Worm (Caenorhabditis elegans) whole organism, L4 larva: ENCODE measurements around the gene htp-2.

Experiments
- ama-1 ChIP-seq: fragments of 150-350 bp; optimal IDR thresholded peaks from 2 replicates; lab custom pipeline; 2014; ENCODE audit warnings: inconsistent platforms, mixed read lengths
- arid-1 ChIP-seq: fragments of 200-800 bp; sonication (Bioruptor generic); conservative IDR thresholded peaks from 2 replicates; pipeline ENCODE4 v1.3.6; 2022; ENCODE audit warnings: missing genetic modification reagents, missing genetic modification characterization, missing compliant biosample characterization
- daf-16 ChIP-seq, 3 experiments: sonication (generic microtip); optimal IDR thresholded peaks; 2 replicates each; lab custom pipeline; 2016 to 2017; ENCODE audit warnings: missing genetic modification characterization in 3 of 3, missing genetic modification reagents in 3 of 3, mild to moderate bottlenecking in 2 of 3, missing compliant biosample characterization in 2 of 3, missing biosample characterization in 1 of 3, moderate library complexity in 1 of 3
- dpl-1 ChIP-seq: fragments of 150-350 bp; optimal IDR thresholded peaks from 2 replicates; lab custom pipeline; 2014; ENCODE audit warnings: missing biosample characterization, missing genetic modification reagents, missing genetic modification characterization
- lin-39 ChIP-seq: fragments of 150-350 bp; optimal IDR thresholded peaks from 2 replicates; lab custom pipeline; 2014; ENCODE audit warnings: missing biosample characterization, missing genetic modification reagents, missing genetic modification characterization
- lsy-2 ChIP-seq, 2 experiments: fragments of 150-350 bp in 1 of 2; sonication (generic microtip) in 1 of 2; optimal IDR thresholded peaks; 2 replicates each; lab custom pipeline; 2014 to 2017; ENCODE audit warnings: missing biosample characterization in 2 of 2, missing genetic modification characterization in 2 of 2
- nhr-77 ChIP-seq: fragments of 150-350 bp; optimal IDR thresholded peaks from 2 replicates; lab custom pipeline; 2014; ENCODE audit warnings: missing biosample characterization, missing genetic modification characterization
- pqm-1 ChIP-seq: sonication (generic microtip); optimal IDR thresholded peaks from 2 replicates; lab custom pipeline; 2017; ENCODE audit warnings: missing biosample characterization, missing genetic modification characterization
- unc-62 ChIP-seq, 3 experiments: fragments of 150-350 bp in 1 of 3; sonication (generic microtip); optimal IDR thresholded peaks in 2 of 3; peaks in 1 of 3; 1 replicate in 1 of 3; 2 replicates in 2 of 3; lab custom pipeline; 2014 to 2017; ENCODE audit warnings: missing biosample characterization in 3 of 3, missing genetic modification characterization in 3 of 3, missing genetic modification reagents in 3 of 3, missing genotype in 1 of 3

ce11 chrIV:6416553-6416952 lies 2.8 kb upstream of the htp-2 start, which contains the start of gene Y73B6BL.22:
- TF ChIP-seq ama-1 (no peak), lsy-2 (tag; optimal IDR thresholded peaks at IDR 0.05; lab: Kevin White, UChicago) (no peak), daf-16 (GFP tag; optimal IDR thresholded peaks at IDR 0.05; lab: Kevin White, UChicago) (no peak), daf-16 (tag; optimal IDR thresholded peaks at IDR 0.05; lab: Kevin White, UChicago) (no peak), dpl-1 (GFP tag; lab: Kevin White, UChicago) (no peak), arid-1 (GFP tag; lab: Robert Waterston, UW) (no peak), lin-39 (tag; lab: Kevin White, UChicago) (no peak), nhr-77 (tag; lab: Kevin White, UChicago) (no peak), pqm-1 (tag; lab: Kevin White, UChicago) (no peak), unc-62 (GFP tag; optimal IDR thresholded peaks at IDR 0.05 in 1 of 2; lab: Kevin White, UChicago) (no peak), unc-62 (tag; optimal IDR thresholded peaks at IDR 0.05; lab: Kevin White, UChicago) (no peak)
